Fruit fly (Drosophila melanogaster) whole organism, embryonic: Measurements from ENCODE around the gene Vti1b.
A peak's percentile ranks its signal among the peaks of the same experiment; 100 is the strongest.

ENCODE experiments used
- BEAF-32 ChIP-seq: fragments of 200-800 bp; sonication (Bioruptor generic); optimal IDR thresholded peaks from 3 replicates; lab custom pipeline; 2017; ENCODE audit warnings: missing biosample characterization, missing genetic modification characterization, mild to moderate bottlenecking, moderate library complexity, missing genetic modification reagents
- CG11093 ChIP-seq: fragments of 200-800 bp; sonication (Bioruptor generic); IDR thresholded peaks from 3 replicates; pipeline ENCODE4 v1.3.6; 2022; ENCODE audit warnings: missing biosample characterization, missing genetic modification characterization
- CG11456 ChIP-seq: fragments of 200-800 bp; sonication (Bioruptor generic); IDR thresholded peaks from 3 replicates; pipeline ENCODE4 v1.3.6; 2022; ENCODE audit warnings: missing biosample characterization, missing genetic modification characterization
- CG12299 ChIP-seq: fragments of 200-800 bp; sonication (Bioruptor generic); optimal IDR thresholded peaks from 2 replicates; lab custom pipeline; 2018; ENCODE audit warnings: missing biosample characterization, mild to moderate bottlenecking, missing genetic modification characterization
- CG1233 ChIP-seq: fragments of 200-800 bp; sonication (Bioruptor generic); optimal IDR thresholded peaks from 4 replicates; lab custom pipeline; 2018; ENCODE audit warnings: missing biosample characterization, mild to moderate bottlenecking, missing genetic modification characterization
- CG12659 ChIP-seq: fragments of 200-800 bp; sonication (Bioruptor generic); optimal IDR thresholded peaks from 3 replicates; lab custom pipeline; 2017; ENCODE audit warnings: mild to moderate bottlenecking, missing biosample characterization, missing genetic modification reagents, missing genetic modification characterization
- CG13296 ChIP-seq: fragments of 200-800 bp; sonication (Bioruptor generic); optimal IDR thresholded peaks from 3 replicates; lab custom pipeline; 2018; ENCODE audit warnings: missing biosample characterization, mild to moderate bottlenecking, missing genetic modification characterization
- CG14014 ChIP-seq: fragments of 200-800 bp; sonication (Bioruptor generic); IDR thresholded peaks from 2 replicates; pipeline ENCODE4 v1.3.6; 2022; ENCODE audit warnings: missing biosample characterization, missing genetic modification characterization
- CG15696 ChIP-seq: fragments of 200-800 bp; sonication (Bioruptor generic); optimal IDR thresholded peaks from 2 replicates; lab custom pipeline; 2019; ENCODE audit warnings: missing biosample characterization, mild to moderate bottlenecking, missing genetic modification characterization, moderate library complexity
- CG1602 ChIP-seq: fragments of 200-800 bp; sonication (Bioruptor generic); optimal IDR thresholded peaks from 3 replicates; lab custom pipeline; 2016; ENCODE audit warnings: missing biosample characterization, missing genetic modification characterization
- CG1832 ChIP-seq: fragments of 200-800 bp; sonication (Bioruptor generic); optimal IDR thresholded peaks from 2 replicates; lab custom pipeline; 2017; ENCODE audit warnings: missing biosample characterization, mild to moderate bottlenecking, missing genetic modification characterization, inconsistent platforms
- CG31224 ChIP-seq: fragments of 200-800 bp; sonication (Bioruptor generic); IDR thresholded peaks from 2 replicates; pipeline ENCODE4 v1.3.6; 2022; ENCODE audit warnings: missing biosample characterization, missing genetic modification characterization
- CG32532 ChIP-seq: fragments of 200-800 bp; sonication (Bioruptor generic); IDR thresholded peaks from 2 replicates; pipeline ENCODE4 v1.3.6; 2022; ENCODE audit warnings: missing biosample characterization, missing genetic modification characterization
- CG33557 ChIP-seq: fragments of 200-800 bp; sonication (Bioruptor generic); optimal IDR thresholded peaks from 2 replicates; lab custom pipeline; 2019; ENCODE audit warnings: missing biosample characterization, mild to moderate bottlenecking, missing genetic modification characterization, moderate library complexity
- CG6791 ChIP-seq: fragments of 200-800 bp; sonication (Bioruptor generic); IDR thresholded peaks from 3 replicates; pipeline ENCODE4 v1.3.6; 2022; ENCODE audit warnings: missing biosample characterization, missing genetic modification characterization; ENCODE audit not compliant: partially characterized antibody
- CG7372 ChIP-seq: fragments of 200-800 bp; sonication (Bioruptor generic); IDR thresholded peaks from 2 replicates; pipeline ENCODE4 v1.3.6; 2022; ENCODE audit warnings: missing biosample characterization, missing genetic modification characterization
- CG8944 ChIP-seq: fragments of 200-800 bp; sonication (Bioruptor generic); optimal IDR thresholded peaks from 3 replicates; lab custom pipeline; 2016; ENCODE audit warnings: missing biosample characterization, missing genetic modification characterization
- D19A ChIP-seq: fragments of 200-800 bp; optimal IDR thresholded peaks from 3 replicates; lab custom pipeline; 2019; ENCODE audit warnings: missing biosample characterization, mild to moderate bottlenecking, missing genetic modification characterization, moderate library complexity
- Dll ChIP-seq: fragments of 200-800 bp; sonication (Bioruptor generic); IDR thresholded peaks from 4 replicates; pipeline ENCODE4 v1.3.6; 2022; ENCODE audit warnings: missing biosample characterization, missing genetic modification characterization; ENCODE audit not compliant: partially characterized antibody
- Ets65A ChIP-seq: fragments of 200-800 bp; sonication (Bioruptor generic); peaks from one replicate; lab custom pipeline; 2016; ENCODE audit warnings: missing biosample characterization, missing genetic modification characterization
- HLH4C ChIP-seq: fragments of 200-800 bp; sonication (Bioruptor generic); IDR thresholded peaks from 3 replicates; pipeline ENCODE4 v1.3.6; 2022; ENCODE audit warnings: missing biosample characterization, missing genetic modification characterization; ENCODE audit not compliant: partially characterized antibody
- Hr51 ChIP-seq, 2 experiments: fragments of 200-800 bp; sonication (Bioruptor generic); optimal IDR thresholded peaks; 2 replicates in 1 of 2; 3 replicates in 1 of 2; lab custom pipeline; 2016 to 2018; ENCODE audit warnings: missing biosample characterization in 2 of 2, missing genetic modification characterization in 2 of 2, mild to moderate bottlenecking in 1 of 2, moderate library complexity in 1 of 2
- Jarid2 ChIP-seq: fragments of 200-800 bp; sonication (Bioruptor generic); optimal IDR thresholded peaks from 3 replicates; lab custom pipeline; 2017; ENCODE audit warnings: mild to moderate bottlenecking, missing biosample characterization, missing genetic modification reagents, missing genetic modification characterization
- Lhr ChIP-seq: fragments of 200-800 bp; sonication (Bioruptor generic); optimal IDR thresholded peaks from 3 replicates; lab custom pipeline; 2017; ENCODE audit warnings: mild to moderate bottlenecking, missing biosample characterization, missing genetic modification reagents, missing genetic modification characterization
- NK7.1 ChIP-seq: fragments of 200-800 bp; sonication (Bioruptor generic); optimal IDR thresholded peaks from 3 replicates; lab custom pipeline; 2016; ENCODE audit warnings: missing biosample characterization, missing genetic modification characterization
- Six4 ChIP-seq: fragments of 200-800 bp; sonication (Bioruptor generic); optimal IDR thresholded peaks from 2 replicates; lab custom pipeline; 2016; ENCODE audit warnings: missing biosample characterization, missing genetic modification characterization
- Sox102F ChIP-seq: fragments of 200-800 bp; sonication (Bioruptor generic); optimal IDR thresholded peaks from 2 replicates; lab custom pipeline; 2018; ENCODE audit warnings: missing biosample characterization, mild to moderate bottlenecking, missing genetic modification characterization, moderate library complexity
- Trl ChIP-seq, 3 experiments: fragments of >200 bp in 2 of 3; fragments of 200-800 bp in 1 of 3; sonication (Bioruptor generic) in 1 of 3; optimal IDR thresholded peaks; 2 replicates in 1 of 3; 3 replicates in 2 of 3; lab custom pipeline; 2016 to 2017; ENCODE audit warnings: missing biosample characterization in 1 of 3, missing genetic modification characterization in 1 of 3
- ac ChIP-seq: fragments of 200-800 bp; sonication (Bioruptor generic); optimal IDR thresholded peaks from 3 replicates; lab custom pipeline; 2017; ENCODE audit warnings: missing biosample characterization, mild to moderate bottlenecking, missing genetic modification characterization
- ci ChIP-seq: fragments of 200-800 bp; sonication (Bioruptor generic); IDR thresholded peaks from 3 replicates; pipeline ENCODE4 v1.3.6; 2022; ENCODE audit warnings: missing biosample characterization, missing genetic modification characterization
- da ChIP-seq: fragments of 200-800 bp; sonication (Bioruptor generic); optimal IDR thresholded peaks from 2 replicates; lab custom pipeline; 2016; ENCODE audit warnings: missing biosample characterization, missing genetic modification characterization
- dpn ChIP-seq, 2 experiments: fragments of 200-800 bp; sonication (Bioruptor generic); optimal IDR thresholded peaks; 3 replicates each; lab custom pipeline; 2016; ENCODE audit warnings: missing biosample characterization in 2 of 2, missing genetic modification characterization in 2 of 2
- fru ChIP-seq: fragments of >200 bp; optimal IDR thresholded peaks from 2 replicates; lab custom pipeline; 2017
- gem ChIP-seq: fragments of 200-800 bp; sonication (Bioruptor generic); optimal IDR thresholded peaks from 2 replicates; lab custom pipeline; 2019; ENCODE audit warnings: missing biosample characterization, mild to moderate bottlenecking, missing genetic modification characterization, moderate library complexity
- ham ChIP-seq: fragments of 200-800 bp; sonication (Bioruptor generic); IDR thresholded peaks from 2 replicates; pipeline ENCODE4 v1.3.6; 2022; ENCODE audit warnings: missing biosample characterization, missing genetic modification characterization
- lilli ChIP-seq: fragments of 200-800 bp; sonication (Bioruptor generic); optimal IDR thresholded peaks from 3 replicates; lab custom pipeline; 2016; ENCODE audit warnings: missing biosample characterization, missing genetic modification characterization
- pan ChIP-seq, 4 experiments: fragments of >200 bp in 3 of 4; fragments of 200-800 bp in 1 of 4; sonication (Bioruptor generic) in 1 of 4; optimal IDR thresholded peaks in 3 of 4; IDR thresholded peaks in 1 of 4; 2 replicates each; pipeline versions ENCODE4 v1.3.6 to Lab custom; 2017 to 2022; ENCODE audit warnings: missing biosample characterization in 2 of 4, missing genetic modification characterization in 2 of 4, mixed read lengths in 1 of 4
- repo ChIP-seq: fragments of 200-800 bp; sonication (Bioruptor generic); optimal IDR thresholded peaks from 2 replicates; lab custom pipeline; 2016; ENCODE audit warnings: missing biosample characterization, missing genetic modification characterization
- row ChIP-seq: fragments of 200-800 bp; sonication (Bioruptor generic); IDR thresholded peaks from 3 replicates; pipeline ENCODE4 v1.3.6; 2022; ENCODE audit warnings: missing biosample characterization, missing genetic modification characterization
- sc ChIP-seq, 3 experiments: fragments of >200 bp in 2 of 3; fragments of 200-800 bp in 1 of 3; sonication (Bioruptor generic) in 1 of 3; optimal IDR thresholded peaks; 2 replicates in 2 of 3; 3 replicates in 1 of 3; lab custom pipeline; 2017; ENCODE audit warnings: mild to moderate bottlenecking in 1 of 3, missing biosample characterization in 1 of 3, missing genetic modification characterization in 1 of 3, missing genetic modification reagents in 1 of 3
- sd ChIP-seq: fragments of 200-800 bp; sonication (Bioruptor generic); optimal IDR thresholded peaks from 3 replicates; lab custom pipeline; 2018; ENCODE audit warnings: missing biosample characterization, mild to moderate bottlenecking, missing genetic modification characterization, moderate library complexity
- slou ChIP-seq: fragments of 200-800 bp; sonication (Bioruptor generic); optimal IDR thresholded peaks from 3 replicates; lab custom pipeline; 2016; ENCODE audit warnings: missing biosample characterization, missing genetic modification characterization
- slp2 ChIP-seq: fragments of 200-800 bp; sonication (Bioruptor generic); optimal IDR thresholded peaks from 2 replicates; lab custom pipeline; 2016; ENCODE audit warnings: missing biosample characterization, missing genetic modification characterization
- so ChIP-seq: fragments of 200-800 bp; sonication (Bioruptor generic); IDR thresholded peaks from 3 replicates; pipeline ENCODE4 v1.3.6; 2022; ENCODE audit warnings: missing biosample characterization, missing genetic modification characterization
- twi ChIP-seq: fragments of 200-800 bp; optimal IDR thresholded peaks from 2 replicates; lab custom pipeline; 2019; ENCODE audit warnings: missing biosample characterization, mild to moderate bottlenecking, missing genetic modification characterization, moderate library complexity
- vnd ChIP-seq: fragments of 200-800 bp; sonication (Bioruptor generic); IDR thresholded peaks from 3 replicates; pipeline ENCODE4 v1.3.6; 2022; ENCODE audit warnings: missing biosample characterization, missing genetic modification characterization; ENCODE audit not compliant: partially characterized antibody
- wek ChIP-seq: fragments of 200-800 bp; sonication (Bioruptor generic); optimal IDR thresholded peaks from 3 replicates; lab custom pipeline; 2018; ENCODE audit warnings: missing biosample characterization, mild to moderate bottlenecking, missing genetic modification characterization, moderate library complexity

Gene Vti1b

DNA sequence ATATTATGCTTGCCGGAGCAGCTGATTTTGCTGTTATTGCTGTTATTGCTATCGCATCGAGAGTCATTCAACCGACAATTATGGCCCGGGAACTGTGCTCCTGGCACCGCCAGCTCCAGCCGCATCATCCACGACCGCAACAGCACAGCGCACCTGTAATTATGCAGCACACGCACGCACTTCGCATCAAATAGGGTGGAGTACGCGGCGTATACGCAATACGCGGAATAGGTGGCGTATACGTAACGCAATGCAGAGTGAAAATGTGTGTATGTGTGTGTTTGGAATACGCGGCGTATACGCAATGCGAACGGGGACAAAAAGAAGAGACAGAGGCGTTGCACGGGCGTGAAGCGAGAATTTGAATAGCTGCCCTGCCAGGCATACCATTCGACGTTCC, 41.0 kb upstream of the Vti1b start:
- TF ChIP-seq CG7372 (GFP tag; lab: Robert Waterston, UW) (peak; percentile 78), Ets65A (GFP tag; lab: Kevin White, UChicago) (peak; percentile 60), CG11093 (GFP tag; lab: Robert Waterston, UW) (0 out of 3 replicates have a peak, but pooled peaks have one; percentile 27), vnd (GFP tag; lab: Robert Waterston, UW) (no peak), CG15696 (no peak)

DNA sequence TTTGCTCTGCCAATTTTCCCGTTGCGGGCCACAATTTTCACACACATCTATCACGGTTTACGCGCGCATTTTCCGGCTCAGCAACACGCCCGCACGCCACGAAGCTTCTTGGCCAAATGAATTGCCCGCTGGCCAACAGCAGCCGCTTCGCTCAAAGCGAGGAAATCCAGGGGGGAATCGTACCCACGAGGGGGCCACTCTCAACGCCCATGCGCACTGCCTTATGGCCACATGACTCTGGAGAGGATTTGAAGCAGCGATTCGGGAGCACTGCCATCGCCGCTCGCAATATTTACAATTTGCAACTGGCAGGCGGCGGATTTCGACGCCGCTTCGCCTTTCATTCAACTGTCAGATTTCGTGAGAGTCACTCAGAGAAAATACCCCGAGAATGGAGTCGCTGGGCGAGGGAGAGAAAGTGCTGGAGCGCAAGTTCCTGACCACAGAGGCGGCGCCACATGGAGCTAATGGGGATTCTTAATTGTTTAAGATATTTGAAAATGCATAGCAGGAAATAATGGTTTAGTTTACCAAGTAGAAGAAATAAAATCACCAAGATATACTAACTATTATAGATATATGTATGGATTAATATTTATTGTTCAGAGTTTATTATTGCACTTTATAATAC, 36.0 kb upstream of the Vti1b start, which contains the start of gene CG15803:
Gene CG15803 (minus strand): TSS at position 99 of the 631 bp plus-strand sequence.
- TF ChIP-seq CG8944 (GFP tag; lab: Kevin White, UChicago) (no peak), ac (GFP tag; lab: Kevin White, UChicago) (no peak), Hr51 (GFP tag; optimal IDR thresholded peaks at IDR 0.05; lab: Kevin White, UChicago) (peak in 1 of 2 experiments; percentile 25), CG33557 (GFP tag; lab: Kevin White, UChicago) (no peak), sc (optimal IDR thresholded peaks at IDR 0.05; lab: Kevin White, UChicago) (no peak), sc (GFP tag; optimal IDR thresholded peaks at IDR 0.05; lab: Kevin White, UChicago) (no peak), da (GFP tag; lab: Kevin White, UChicago) (no peak), sd (tag; lab: Kevin White, UChicago) (no peak), CG12299 (tag; lab: Kevin White, UChicago) (no peak), Sox102F (GFP tag; lab: Kevin White, UChicago) (no peak), fru (no peak), lilli (GFP tag; lab: Kevin White, UChicago) (peak; percentile 24), CG11456 (GFP tag; lab: Robert Waterston, UW) (no peak), CG14014 (GFP tag; lab: Robert Waterston, UW) (no peak), Dll (GFP tag; lab: Robert Waterston, UW) (0 out of 4 replicates have a peak, but pooled peaks have one; percentile 17), CG31224 (no peak), CG1832 (GFP tag; lab: Kevin White, UChicago) (no peak), CG12659 (GFP tag; lab: Kevin White, UChicago) (no peak), Trl (optimal IDR thresholded peaks at IDR 0.05; lab: Kevin White, UChicago) (peak; percentile 43 to 67), Trl (GFP tag; optimal IDR thresholded peaks at IDR 0.05; lab: Kevin White, UChicago) (no peak), twi (tag; lab: Kevin White, UChicago) (no peak), pan (optimal IDR thresholded peaks at IDR 0.05; lab: Kevin White, UChicago) (no peak), pan (GFP tag; optimal IDR thresholded peaks at IDR 0.05 in 1 of 2, IDR thresholded peaks at IDR 0.05 in 1 of 2) (no peak), Lhr (GFP tag; lab: Kevin White, UChicago) (no peak), Jarid2 (GFP tag; lab: Kevin White, UChicago) (peak; percentile 47), BEAF-32 (GFP tag; lab: Kevin White, UChicago) (no peak), repo (GFP tag; lab: Kevin White, UChicago) (no peak), gem (peak; percentile 30), slp2 (GFP tag; lab: Kevin White, UChicago) (no peak), HLH4C (GFP tag; lab: Robert Waterston, UW) (no peak), wek (GFP tag; lab: Kevin White, UChicago) (no peak), ci (GFP tag; lab: Robert Waterston, UW) (no peak), Six4 (no peak), dpn (GFP tag; optimal IDR thresholded peaks at IDR 0.05; lab: Kevin White, UChicago) (no peak), CG32532 (GFP tag; lab: Robert Waterston, UW) (0 out of 2 replicates have a peak, but pooled peaks have one; percentile 37), CG1233 (no peak), row (GFP tag; lab: Robert Waterston, UW) (peak; percentile 55; the same call in 2 of the 3 replicates), CG6791 (GFP tag; lab: Robert Waterston, UW) (no peak), NK7.1 (GFP tag; lab: Kevin White, UChicago) (no peak), ham (GFP tag; lab: Robert Waterston, UW) (no peak), CG13296 (GFP tag; lab: Kevin White, UChicago) (no peak), D19A (tag; lab: Kevin White, UChicago) (no peak), slou (GFP tag; lab: Kevin White, UChicago) (no peak), so (GFP tag; lab: Robert Waterston, UW) (no peak), CG1602 (GFP tag; lab: Kevin White, UChicago) (no peak)
